Worm (Caenorhabditis elegans): Measurements from ENCODE around the gene T03G6.3.

T03G6.3 gene

DNA sequence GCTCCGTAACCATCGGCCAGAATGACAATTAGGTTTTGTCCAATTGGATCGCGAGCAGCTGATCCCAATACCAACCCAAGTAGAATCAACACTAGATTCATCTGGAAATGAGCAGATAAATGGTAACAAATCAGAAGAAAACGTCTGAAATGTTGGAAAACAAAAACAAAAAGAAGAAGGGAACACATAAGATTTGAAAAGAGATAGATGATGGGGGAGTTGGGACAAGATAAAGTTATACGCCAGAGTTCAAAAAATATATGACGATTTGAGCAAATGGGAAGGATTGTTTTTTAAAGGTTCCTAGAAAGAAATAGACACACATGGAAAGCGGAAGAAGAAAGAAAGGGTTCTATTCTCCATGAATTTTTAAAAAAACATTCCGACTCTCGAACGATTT, at the start of gene T03G6.3:
Gene T03G6.3 (minus strand): TSS at position 101 of the 400 bp plus-strand sequence.
- TF ChIP-seq sem-4 (tag; optimal IDR thresholded peaks at IDR 0.05), result no peak
- TF ChIP-seq F13H6.1 (tag; optimal IDR thresholded peaks at IDR 0.05), result no peak
- TF ChIP-seq lsy-2 (tag; optimal IDR thresholded peaks at IDR 0.05), result no peak
- TF ChIP-seq ztf-1 (GFP tag; conservative IDR thresholded peaks at IDR 0.05), result no peak
- no peak for TF ChIP-seq nhr-12 (tag; optimal IDR thresholded peaks at IDR 0.05)
- TF ChIP-seq nhr-77 (tag; optimal IDR thresholded peaks at IDR 0.05), result no peak
- no peak for TF ChIP-seq nhr-6 (tag; optimal IDR thresholded peaks at IDR 0.05)
- TF ChIP-seq blmp-1 (tag; optimal IDR thresholded peaks at IDR 0.05; ENCODE audit: insufficient read depth), result no peak
- no peak for TF ChIP-seq unc-62 (GFP tag; optimal IDR thresholded peaks at IDR 0.05)
- no peak for TF ChIP-seq ZK546.5 (tag; optimal IDR thresholded peaks at IDR 0.05)
- no peak for TF ChIP-seq gmeb-1 (tag; optimal IDR thresholded peaks at IDR 0.05)
- no peak for TF ChIP-seq Y55F3AM.14 (GFP tag; optimal IDR thresholded peaks at IDR 0.05)
- TF ChIP-seq alr-1 (tag; optimal IDR thresholded peaks at IDR 0.05), result no peak
- TF ChIP-seq ztf-11 (tag; optimal IDR thresholded peaks at IDR 0.05), result no peak
- TF ChIP-seq sma-9 (GFP tag; optimal IDR thresholded peaks at IDR 0.05), result no peak
- no peak for TF ChIP-seq sma-9 (tag; optimal IDR thresholded peaks at IDR 0.05)
- TF ChIP-seq nhr-129 (tag; optimal IDR thresholded peaks at IDR 0.05), result no peak

DNA sequence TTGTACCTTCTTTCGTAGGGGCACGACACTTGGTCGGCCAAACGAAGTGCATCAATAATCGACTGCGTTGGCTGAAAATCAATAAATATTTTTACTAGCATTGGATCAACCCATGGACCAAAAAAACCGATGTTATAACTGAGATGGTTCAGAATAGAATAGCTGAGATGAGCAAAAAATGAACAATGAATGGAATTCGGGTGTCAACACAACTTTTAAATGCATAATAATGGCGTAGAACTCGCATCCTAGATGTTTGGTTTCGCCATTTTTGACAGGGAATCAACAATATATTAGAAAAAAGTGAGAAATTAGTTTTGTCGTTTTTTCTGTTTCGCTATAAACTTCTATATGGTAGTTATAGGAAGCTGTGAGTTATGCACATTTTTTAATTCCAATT, 48.7 kb upstream of the T03G6.3 start, which contains the start of gene F54G2.1:
Gene F54G2.1 (minus strand): TSS at position 101 of the 400 bp plus-strand sequence.
- TF ChIP-seq unc-39 (tag; optimal IDR thresholded peaks at IDR 0.05), result no peak
- TF ChIP-seq C34F6.9 (tag; optimal IDR thresholded peaks at IDR 0.05), result no peak
- TF ChIP-seq unc-55 (GFP tag; optimal IDR thresholded peaks at IDR 0.05), result no peak
- TF ChIP-seq nhr-129 (tag; optimal IDR thresholded peaks at IDR 0.05), result no peak
- TF ChIP-seq nhr-77 (tag; optimal IDR thresholded peaks at IDR 0.05), result no peak
- no peak for TF ChIP-seq mab-5 (tag; optimal IDR thresholded peaks at IDR 0.05)
- TF ChIP-seq sma-3 (GFP tag; optimal IDR thresholded peaks at IDR 0.05), result no peak
- no peak for TF ChIP-seq mdl-1 (tag; optimal IDR thresholded peaks at IDR 0.05)
- TF ChIP-seq snpc-4 (tag; optimal IDR thresholded peaks at IDR 0.05), result no peak
- no peak for TF ChIP-seq unc-62 (GFP tag; optimal IDR thresholded peaks at IDR 0.05)
- no peak for TF ChIP-seq ama-1 (optimal IDR thresholded peaks at IDR 0.05)
- TF ChIP-seq elt-3 (tag; optimal IDR thresholded peaks at IDR 0.05), result no peak
- TF ChIP-seq egl-27 (tag; optimal IDR thresholded peaks at IDR 0.05), result no peak
- no peak for TF ChIP-seq nhr-237 (tag; optimal IDR thresholded peaks at IDR 0.05)

DNA sequence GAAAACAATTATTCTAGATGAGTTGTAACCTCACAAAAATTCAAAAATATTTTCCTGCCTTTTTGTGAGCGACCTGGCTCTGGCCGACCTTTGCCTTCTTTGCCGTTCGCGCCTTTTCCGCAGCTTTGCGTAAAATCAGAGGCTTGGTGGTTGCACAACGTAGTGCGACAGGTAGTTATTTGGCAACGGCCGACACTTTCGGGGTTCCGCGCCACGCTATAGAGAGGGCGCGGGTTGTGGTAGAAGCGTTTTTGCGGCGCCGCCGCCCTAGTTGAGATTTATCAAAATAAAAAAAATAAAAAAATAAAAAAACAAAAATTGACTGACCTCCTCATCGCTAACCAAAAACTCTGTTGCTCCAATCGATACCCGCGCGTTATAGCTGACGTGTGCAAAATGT, 48.3 kb upstream of the T03G6.3 start:
- TF ChIP-seq snpc-4 (tag; optimal IDR thresholded peaks at IDR 0.05), result peak; percentile 83
- TF ChIP-seq sem-4 (tag; optimal IDR thresholded peaks at IDR 0.05), result no peak

DNA sequence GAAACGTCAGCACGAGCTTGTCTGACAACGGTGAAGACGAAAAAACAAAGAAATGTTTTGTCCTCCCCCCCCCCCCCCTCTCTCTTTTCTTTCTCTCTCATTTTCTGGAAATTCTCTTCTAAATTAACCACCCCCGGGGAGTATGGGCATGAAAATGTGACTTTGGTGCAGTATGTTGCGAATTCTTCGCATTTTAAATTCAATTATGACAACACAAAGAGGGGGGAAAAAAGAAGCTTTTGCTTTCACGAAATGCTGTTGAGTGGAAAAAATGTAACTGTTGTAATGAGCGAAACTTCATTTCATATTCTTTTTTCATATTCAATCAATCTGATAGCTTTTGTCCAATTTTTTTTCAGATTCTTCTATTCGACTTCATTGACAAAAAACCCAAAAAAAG, 38.8 kb upstream of the T03G6.3 start:
- TF ChIP-seq C34F6.9 (tag; optimal IDR thresholded peaks at IDR 0.05) (peak; percentile 25), lsy-2 (tag; optimal IDR thresholded peaks at IDR 0.05) (no peak)

DNA sequence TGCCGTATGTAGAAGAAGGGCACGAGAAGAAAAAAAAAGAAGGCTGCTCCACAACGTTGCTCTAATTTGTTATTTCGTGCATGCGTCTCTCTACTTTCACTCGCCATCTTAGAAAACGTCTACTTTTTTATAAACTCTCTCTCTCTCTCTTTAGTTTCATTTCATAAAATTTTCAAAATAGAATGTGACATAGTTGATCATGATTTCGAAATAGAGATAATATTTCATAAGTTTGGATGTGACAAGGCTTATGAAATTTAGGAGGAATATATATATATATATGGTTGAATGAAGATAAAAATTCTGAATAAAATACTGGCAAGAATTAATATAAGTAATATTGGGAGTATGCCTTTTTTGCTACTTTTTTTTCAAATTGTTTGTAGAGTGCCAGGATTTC, 25.6 kb upstream of the T03G6.3 start:
- TF ChIP-seq zag-1 (tag; optimal IDR thresholded peaks at IDR 0.05), result no peak
- peak; percentile 4 for TF ChIP-seq unc-55 (GFP tag; optimal IDR thresholded peaks at IDR 0.05)
- TF ChIP-seq mab-5 (tag; optimal IDR thresholded peaks at IDR 0.05), result no peak
- no peak for TF ChIP-seq nhr-237 (tag; optimal IDR thresholded peaks at IDR 0.05)
- no peak for TF ChIP-seq egl-27 (tag; optimal IDR thresholded peaks at IDR 0.05)
- TF ChIP-seq nhr-12 (tag; optimal IDR thresholded peaks at IDR 0.05), result no peak
- TF ChIP-seq aly-2 (tag; optimal IDR thresholded peaks at IDR 0.05), result no peak
- TF ChIP-seq skn-1 (tag; optimal IDR thresholded peaks at IDR 0.05), result no peak

DNA sequence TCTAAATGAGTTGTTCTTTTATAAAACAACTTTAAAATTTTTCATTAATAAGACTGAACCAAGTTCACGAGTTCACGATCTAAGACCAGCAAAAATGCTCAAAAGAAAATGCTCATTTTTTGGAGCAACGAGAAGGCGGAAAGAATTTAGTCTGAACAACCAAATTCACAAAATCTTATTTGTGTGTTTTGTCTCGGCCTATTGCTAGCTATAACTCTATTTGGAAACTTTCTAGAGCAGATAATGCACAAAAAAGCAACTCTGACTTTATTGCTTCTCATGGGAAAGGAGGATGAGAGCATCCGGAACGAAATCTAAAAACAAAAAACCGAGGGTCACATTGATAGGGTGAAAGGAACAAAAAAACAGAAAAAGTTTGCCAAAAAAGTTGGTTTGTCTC, 25.0 kb upstream of the T03G6.3 start:
- TF ChIP-seq ama-1 (optimal IDR thresholded peaks at IDR 0.05), result no peak
- TF ChIP-seq ceh-16 (tag; optimal IDR thresholded peaks at IDR 0.05), result no peak
- TF ChIP-seq lsy-2 (tag; optimal IDR thresholded peaks at IDR 0.05), result no peak
- no peak for TF ChIP-seq sma-3 (GFP tag; optimal IDR thresholded peaks at IDR 0.05)
- no peak for TF ChIP-seq skn-1 (tag; optimal IDR thresholded peaks at IDR 0.05)
- no peak for TF ChIP-seq elt-1 (tag; optimal IDR thresholded peaks at IDR 0.05)
- TF ChIP-seq unc-62 (GFP tag; optimal IDR thresholded peaks at IDR 0.05), result no peak
- no peak for TF ChIP-seq crh-2 (tag; optimal IDR thresholded peaks at IDR 0.05)
- no peak for TF ChIP-seq ztf-11 (tag; optimal IDR thresholded peaks at IDR 0.05)
- no peak for TF ChIP-seq R02D3.7 (tag; optimal IDR thresholded peaks at IDR 0.05)
- TF ChIP-seq gmeb-1 (tag; optimal IDR thresholded peaks at IDR 0.05), result no peak
- no peak for TF ChIP-seq lin-39 (tag; optimal IDR thresholded peaks at IDR 0.05)
- no peak for TF ChIP-seq ztf-1 (GFP tag; conservative IDR thresholded peaks at IDR 0.05)
- TF ChIP-seq aly-2 (tag; optimal IDR thresholded peaks at IDR 0.05), result no peak
- no peak for TF ChIP-seq elt-3 (tag; optimal IDR thresholded peaks at IDR 0.05)
- no peak for TF ChIP-seq lin-13 (GFP tag; optimal IDR thresholded peaks at IDR 0.05)
- TF ChIP-seq nhr-10 (tag; optimal IDR thresholded peaks at IDR 0.05), result no peak
- no peak for TF ChIP-seq unc-39 (tag; optimal IDR thresholded peaks at IDR 0.05)
- no peak for TF ChIP-seq peb-1 (tag; optimal IDR thresholded peaks at IDR 0.05)
- TF ChIP-seq alr-1 (tag; optimal IDR thresholded peaks at IDR 0.05), result no peak

Data from whole organism, L2 larva.